Fruit fly (Drosophila melanogaster) whole organism, embryonic: ENCODE results near the gene Hrb27C.

ENCODE experiments used
- Atf-2 ChIP-seq: fragments of 200-800 bp; sonication (Bioruptor generic); optimal IDR thresholded peaks from 2 replicates; lab custom pipeline; 2016; ENCODE audit warnings: missing biosample characterization, missing genetic modification characterization
- Atf3 ChIP-seq: fragments of 200-800 bp; sonication (Bioruptor generic); optimal IDR thresholded peaks from 3 replicates; lab custom pipeline; 2016; ENCODE audit warnings: missing biosample characterization, missing genetic modification characterization
- B-H1 ChIP-seq: fragments of 200-800 bp; sonication (Bioruptor generic); IDR thresholded peaks from 3 replicates; pipeline ENCODE4 v1.3.6; 2022; ENCODE audit warnings: missing biosample characterization, missing genetic modification characterization
- CG10543 ChIP-seq: fragments of 200-800 bp; sonication (Bioruptor generic); optimal IDR thresholded peaks from 3 replicates; lab custom pipeline; 2017; ENCODE audit warnings: missing biosample characterization, mild to moderate bottlenecking, missing genetic modification characterization, moderate library complexity
- CG11696 ChIP-seq: fragments of 200-800 bp; sonication (Bioruptor generic); IDR thresholded peaks from 2 replicates; pipeline ENCODE4 v1.3.6; 2022; ENCODE audit warnings: missing biosample characterization, missing genetic modification characterization
- CG13296 ChIP-seq: fragments of 200-800 bp; sonication (Bioruptor generic); optimal IDR thresholded peaks from 3 replicates; lab custom pipeline; 2018; ENCODE audit warnings: missing biosample characterization, mild to moderate bottlenecking, missing genetic modification characterization
- CG1603 ChIP-seq: fragments of 200-800 bp; sonication (Bioruptor generic); optimal IDR thresholded peaks from 2 replicates; lab custom pipeline; 2019; ENCODE audit warnings: missing biosample characterization, mild to moderate bottlenecking, missing genetic modification characterization, moderate library complexity
- CG16779 ChIP-seq: fragments of 200-800 bp; sonication (Bioruptor generic); IDR thresholded peaks from 2 replicates; pipeline ENCODE4 v1.3.6; 2022; ENCODE audit warnings: missing biosample characterization, missing genetic modification characterization
- CG16863 ChIP-seq: fragments of 200-800 bp; sonication (Bioruptor generic); optimal IDR thresholded peaks from 3 replicates; lab custom pipeline; 2016; ENCODE audit warnings: missing biosample characterization, missing genetic modification characterization
- CG17328 ChIP-seq: fragments of 200-800 bp; sonication (Bioruptor generic); IDR thresholded peaks from 2 replicates; pipeline ENCODE4 v1.3.6; 2022; ENCODE audit warnings: missing biosample characterization, missing genetic modification characterization
- CG17802 ChIP-seq: fragments of 200-800 bp; sonication (Bioruptor generic); optimal IDR thresholded peaks from 2 replicates; lab custom pipeline; 2018; ENCODE audit warnings: missing biosample characterization, mild to moderate bottlenecking, missing genetic modification characterization, moderate library complexity
- CG17912 ChIP-seq: fragments of 200-800 bp; sonication (Bioruptor generic); optimal IDR thresholded peaks from 2 replicates; lab custom pipeline; 2018; ENCODE audit warnings: missing biosample characterization, mild to moderate bottlenecking, missing genetic modification characterization
- CG18011 ChIP-seq: fragments of 200-800 bp; sonication (Bioruptor generic); optimal IDR thresholded peaks from 2 replicates; lab custom pipeline; 2017; ENCODE audit warnings: missing biosample characterization, missing genetic modification characterization, mild to moderate bottlenecking, moderate library complexity, missing genotype
- CG2202 ChIP-seq: fragments of 200-800 bp; sonication (Bioruptor generic); optimal IDR thresholded peaks from 2 replicates; lab custom pipeline; 2018; ENCODE audit warnings: missing biosample characterization, mild to moderate bottlenecking, missing genetic modification characterization
- CG31365 ChIP-seq: fragments of 200-800 bp; sonication (Bioruptor generic); optimal IDR thresholded peaks from 2 replicates; lab custom pipeline; 2018; ENCODE audit warnings: missing biosample characterization, mild to moderate bottlenecking, missing genetic modification characterization
- CG34224 ChIP-seq: fragments of 200-800 bp; sonication (Bioruptor generic); IDR thresholded peaks from 3 replicates; pipeline ENCODE4 v1.3.6; 2022; ENCODE audit warnings: missing biosample characterization, missing genetic modification characterization; ENCODE audit not compliant: partially characterized antibody
- CG6654 ChIP-seq: fragments of 200-800 bp; sonication (Bioruptor generic); optimal IDR thresholded peaks from 2 replicates; lab custom pipeline; 2017; ENCODE audit warnings: missing biosample characterization, mild to moderate bottlenecking, missing genetic modification characterization
- CG6765 ChIP-seq: fragments of 200-800 bp; sonication (Bioruptor generic); optimal IDR thresholded peaks from 3 replicates; lab custom pipeline; 2017; ENCODE audit warnings: missing biosample characterization, mild to moderate bottlenecking, missing genetic modification characterization
- CG6791 ChIP-seq: fragments of 200-800 bp; sonication (Bioruptor generic); IDR thresholded peaks from 3 replicates; pipeline ENCODE4 v1.3.6; 2022; ENCODE audit warnings: missing biosample characterization, missing genetic modification characterization; ENCODE audit not compliant: partially characterized antibody
- CG6813 ChIP-seq: fragments of 200-800 bp; sonication (Bioruptor generic); optimal IDR thresholded peaks from 2 replicates; lab custom pipeline; 2017; ENCODE audit warnings: missing biosample characterization, missing genetic modification characterization, mild to moderate bottlenecking, moderate library complexity, missing genetic modification reagents
- CG7786 ChIP-seq: fragments of 200-800 bp; sonication (Bioruptor generic); optimal IDR thresholded peaks from 2 replicates; lab custom pipeline; 2016; ENCODE audit warnings: missing biosample characterization, missing genetic modification characterization
- CG7987 ChIP-seq: fragments of 200-800 bp; sonication (Bioruptor generic); optimal IDR thresholded peaks from 2 replicates; lab custom pipeline; 2018; ENCODE audit warnings: missing biosample characterization, mild to moderate bottlenecking, missing genetic modification characterization, moderate library complexity
- CG9215 ChIP-seq: fragments of 200-800 bp; sonication (Bioruptor generic); IDR thresholded peaks from 2 replicates; pipeline ENCODE4 v1.3.6; 2022; ENCODE audit warnings: missing biosample characterization, missing genetic modification characterization
- CG9932 ChIP-seq: fragments of 200-800 bp; sonication (Bioruptor generic); IDR thresholded peaks from 2 replicates; pipeline ENCODE4 v1.3.6; 2022; ENCODE audit warnings: missing biosample characterization, missing genetic modification characterization
- D ChIP-seq, 2 experiments: fragments of 200-800 bp in 1 of 2; fragments of >200 bp in 1 of 2; sonication (Bioruptor generic) in 1 of 2; optimal IDR thresholded peaks; 2 replicates in 1 of 2; 3 replicates in 1 of 2; lab custom pipeline; 2017; ENCODE audit warnings: mild to moderate bottlenecking in 1 of 2, missing biosample characterization in 1 of 2, missing genetic modification characterization in 1 of 2, missing genetic modification reagents in 1 of 2
- Dip3 ChIP-seq: fragments of 200-800 bp; sonication (Bioruptor generic); optimal IDR thresholded peaks from 3 replicates; lab custom pipeline; 2016; ENCODE audit warnings: missing biosample characterization, missing genetic modification characterization
- ERR ChIP-seq: fragments of 200-800 bp; sonication (Bioruptor generic); optimal IDR thresholded peaks from 2 replicates; lab custom pipeline; 2016; ENCODE audit warnings: missing biosample characterization, missing genetic modification characterization
- Fer1 ChIP-seq: fragments of 200-800 bp; sonication (Bioruptor generic); optimal IDR thresholded peaks from 2 replicates; lab custom pipeline; 2017; ENCODE audit warnings: missing biosample characterization, mild to moderate bottlenecking, missing genetic modification characterization
- MTF-1 ChIP-seq: fragments of 200-800 bp; sonication (Bioruptor generic); optimal IDR thresholded peaks from 2 replicates; lab custom pipeline; 2018; ENCODE audit warnings: missing biosample characterization, mild to moderate bottlenecking, missing genetic modification characterization, borderline replicate concordance
- Pdp1 ChIP-seq, 2 experiments: fragments of 200-800 bp; sonication (Bioruptor generic); optimal IDR thresholded peaks; 3 replicates each; lab custom pipeline; 2016; ENCODE audit warnings: missing biosample characterization in 2 of 2, missing genetic modification characterization in 2 of 2, mild to moderate bottlenecking in 1 of 2, moderate library complexity in 1 of 2
- Sox100B ChIP-seq: fragments of 200-800 bp; sonication (Bioruptor generic); optimal IDR thresholded peaks from 3 replicates; lab custom pipeline; 2018; ENCODE audit warnings: missing biosample characterization, mild to moderate bottlenecking, missing genetic modification characterization
- ato ChIP-seq: fragments of 200-800 bp; sonication (Bioruptor generic); IDR thresholded peaks from 2 replicates; pipeline ENCODE4 v1.3.6; 2022; ENCODE audit warnings: missing biosample characterization, missing genetic modification characterization; ENCODE audit not compliant: partially characterized antibody
- bowl ChIP-seq: fragments of 200-800 bp; sonication (Bioruptor generic); IDR thresholded peaks from 2 replicates; pipeline ENCODE4 v1.3.6; 2022; ENCODE audit warnings: missing biosample characterization, missing genetic modification characterization
- br ChIP-seq: fragments of >200 bp; optimal IDR thresholded peaks from 2 replicates; lab custom pipeline; 2017
- cad ChIP-seq: fragments of >200 bp; optimal IDR thresholded peaks from 2 replicates; lab custom pipeline; 2017; ENCODE audit warnings: missing biosample characterization, missing genetic modification characterization
- disco-r ChIP-seq: fragments of 200-800 bp; sonication (Bioruptor generic); optimal IDR thresholded peaks from 2 replicates; lab custom pipeline; 2016; ENCODE audit warnings: missing biosample characterization, missing genetic modification characterization
- emc ChIP-seq: fragments of 200-800 bp; sonication (Bioruptor generic); optimal IDR thresholded peaks from 2 replicates; lab custom pipeline; 2016; ENCODE audit warnings: missing biosample characterization, missing genetic modification characterization
- gro ChIP-seq: fragments of 200-800 bp; sonication (Bioruptor generic); optimal IDR thresholded peaks from 2 replicates; lab custom pipeline; 2016; ENCODE audit warnings: missing biosample characterization, missing genetic modification characterization
- hth ChIP-seq: fragments of >200 bp; optimal IDR thresholded peaks from 2 replicates; lab custom pipeline; 2017; ENCODE audit warnings: inconsistent platforms
- otp ChIP-seq: fragments of 200-800 bp; sonication (Bioruptor generic); IDR thresholded peaks from 3 replicates; pipeline ENCODE4, ENCODE4 v1.3.6; 2022; ENCODE audit warnings: missing biosample characterization, missing genetic modification characterization
- pfk ChIP-seq: fragments of 200-800 bp; sonication (Bioruptor generic); optimal IDR thresholded peaks from 2 replicates; lab custom pipeline; 2018; ENCODE audit warnings: missing biosample characterization, mild to moderate bottlenecking, missing genetic modification characterization, moderate library complexity
- prd ChIP-seq, 3 experiments: fragments of >200 bp in 2 of 3; fragments of 200-800 bp in 1 of 3; sonication (Bioruptor generic) in 1 of 3; optimal IDR thresholded peaks in 2 of 3; IDR thresholded peaks in 1 of 3; 2 replicates in 2 of 3; 3 replicates in 1 of 3; pipeline versions ENCODE4 v1.3.6 to Lab custom; 2017 to 2022; ENCODE audit warnings: missing biosample characterization in 1 of 3, missing genetic modification characterization in 1 of 3
- pum ChIP-seq: fragments of 200-800 bp; sonication (Bioruptor generic); optimal IDR thresholded peaks from 2 replicates; lab custom pipeline; 2016; ENCODE audit warnings: missing biosample characterization, missing genetic modification characterization
- run ChIP-seq: fragments of 200-800 bp; sonication (Bioruptor generic); optimal IDR thresholded peaks from 3 replicates; lab custom pipeline; 2018; ENCODE audit warnings: missing biosample characterization, mild to moderate bottlenecking, missing genetic modification characterization
- schlank ChIP-seq: fragments of 200-800 bp; sonication (Bioruptor generic); optimal IDR thresholded peaks from 2 replicates; lab custom pipeline; 2018; ENCODE audit warnings: missing biosample characterization, mild to moderate bottlenecking, missing genetic modification characterization
- scrt ChIP-seq: fragments of 200-800 bp; sonication (Bioruptor generic); optimal IDR thresholded peaks from 2 replicates; lab custom pipeline; 2018; ENCODE audit warnings: missing biosample characterization, mild to moderate bottlenecking, missing genetic modification characterization, moderate library complexity
- sisA ChIP-seq: fragments of 200-800 bp; sonication (Bioruptor generic); IDR thresholded peaks from 2 replicates; pipeline ENCODE4 v1.3.6; 2022; ENCODE audit warnings: missing biosample characterization, missing genetic modification characterization
- sqz ChIP-seq: fragments of 200-800 bp; sonication (Bioruptor generic); optimal IDR thresholded peaks from 3 replicates; lab custom pipeline; 2018; ENCODE audit warnings: missing biosample characterization, mild to moderate bottlenecking, missing genetic modification characterization
- ssp ChIP-seq: fragments of 200-800 bp; sonication (Bioruptor generic); IDR thresholded peaks from 2 replicates; pipeline ENCODE4 v1.3.6; 2022; ENCODE audit warnings: missing biosample characterization, missing genetic modification characterization
- tna ChIP-seq: fragments of 200-800 bp; sonication (Bioruptor generic); IDR thresholded peaks from 2 replicates; pipeline ENCODE4 v1.3.6; 2022; ENCODE audit warnings: missing biosample characterization, missing genetic modification characterization; ENCODE audit not compliant: partially characterized antibody

The Hrb27C gene

dm6 chr2L:6956725-6957124 is 36.2 kb downstream of the Hrb27C start, which contains the start of the genes CG13775 and CG3430 (continued):
- TF ChIP-seq MTF-1 (no peak), gro (peak; percentile 33), CG9215 (GFP tag; lab: Robert Waterston, UW) (no peak), tna (0 out of 2 replicates have a peak, but pooled peaks have one; percentile 30), CG13296 (GFP tag; lab: Kevin White, UChicago) (no peak), CG6654 (GFP tag; lab: Kevin White, UChicago) (no peak), Atf3 (GFP tag; lab: Kevin White, UChicago) (no peak), cad (GFP tag; lab: Kevin White, UChicago) (no peak), otp (GFP tag; lab: Robert Waterston, UW) (no peak), sisA (no peak), pum (peak; percentile 5), pfk (GFP tag; lab: Kevin White, UChicago) (no peak), CG17912 (GFP tag; lab: Kevin White, UChicago) (peak; percentile 17), B-H1 (GFP tag; lab: Robert Waterston, UW) (no peak), run (tag; lab: Kevin White, UChicago) (no peak), ssp (GFP tag; lab: Robert Waterston, UW) (no peak), D (optimal IDR thresholded peaks at IDR 0.05; lab: Kevin White, UChicago) (no peak), D (GFP tag; optimal IDR thresholded peaks at IDR 0.05; lab: Kevin White, UChicago) (no peak), emc (GFP tag; lab: Kevin White, UChicago) (no peak), scrt (GFP tag; lab: Kevin White, UChicago) (no peak), CG7786 (GFP tag; lab: Kevin White, UChicago) (peak; percentile 46), Dip3 (GFP tag; lab: Kevin White, UChicago) (no peak), CG17328 (peak; percentile 55), bowl (GFP tag; lab: Robert Waterston, UW) (no peak), CG16863 (GFP tag; lab: Kevin White, UChicago) (no peak), Sox100B (GFP tag; lab: Kevin White, UChicago) (no peak), CG10543 (no peak), prd (optimal IDR thresholded peaks at IDR 0.05; lab: Kevin White, UChicago) (no peak), prd (GFP tag; IDR thresholded peaks at IDR 0.05; lab: Robert Waterston, UW) (no peak), CG6791 (peak; percentile 56; the same call in 2 of the 3 replicates), Atf-2 (GFP tag; lab: Kevin White, UChicago) (no peak), Pdp1 (GFP tag; optimal IDR thresholded peaks at IDR 0.05; lab: Kevin White, UChicago) (peak in 1 of 2 experiments; percentile 65), CG11696 (GFP tag; lab: Robert Waterston, UW) (no peak), CG2202 (tag; lab: Kevin White, UChicago) (no peak), CG6765 (peak; percentile 33), CG7987 (GFP tag; lab: Kevin White, UChicago) (peak; percentile 30), ERR (GFP tag; lab: Kevin White, UChicago) (no peak), schlank (tag; lab: Kevin White, UChicago) (no peak), hth (no peak), CG1603 (tag; lab: Kevin White, UChicago) (no peak), CG16779 (GFP tag; lab: Robert Waterston, UW) (no peak), CG18011 (no peak), sqz (no peak), disco-r (GFP tag; lab: Kevin White, UChicago) (no peak), CG6813 (no peak), CG9932 (GFP tag; lab: Robert Waterston, UW) (peak; percentile 61), br (lab: Kevin White, UChicago) (no peak), CG34224 (peak; percentile 71), CG17802 (tag; lab: Kevin White, UChicago) (no peak), Fer1 (GFP tag; lab: Kevin White, UChicago) (peak; percentile 34), CG31365 (tag; lab: Kevin White, UChicago) (no peak), ato (GFP tag; lab: Robert Waterston, UW) (peak; percentile 20; the same call in 1 of the 2 replicates)
